Worm (Caenorhabditis elegans) whole organism, L3 larva: Measurements from ENCODE around the gene hic-1.

Source experiments
- R02D3.7 ChIP-seq: fragments of 150-350 bp; optimal IDR thresholded peaks from 2 replicates; lab custom pipeline; 2014; ENCODE audit warnings: missing biosample characterization, missing genetic modification characterization
- ZK546.5 ChIP-seq: sonication (generic microtip); optimal IDR thresholded peaks from 2 replicates; lab custom pipeline; 2017; ENCODE audit warnings: missing biosample characterization, missing genetic modification characterization
- aly-2 ChIP-seq: fragments of 150-350 bp; optimal IDR thresholded peaks from 2 replicates; lab custom pipeline; 2014; ENCODE audit warnings: missing biosample characterization, missing genetic modification characterization
- ama-1 ChIP-seq: fragments of 150-350 bp; optimal IDR thresholded peaks from 2 replicates; lab custom pipeline; 2018
- ceh-16 ChIP-seq: sonication (generic microtip); optimal IDR thresholded peaks from 2 replicates; lab custom pipeline; 2017; ENCODE audit warnings: missing biosample characterization, missing genetic modification characterization
- ceh-28 ChIP-seq: fragments of 150-350 bp; optimal IDR thresholded peaks from 2 replicates; lab custom pipeline; 2014; ENCODE audit warnings: missing biosample characterization, missing genetic modification reagents, missing genetic modification characterization
- ceh-9 ChIP-seq: sonication (generic microtip); optimal IDR thresholded peaks from 2 replicates; lab custom pipeline; 2018; ENCODE audit warnings: missing biosample characterization, missing genetic modification characterization
- daf-12 ChIP-seq: fragments of 150-350 bp; optimal IDR thresholded peaks from 2 replicates; lab custom pipeline; 2014; ENCODE audit warnings: missing biosample characterization, missing genetic modification reagents, missing genetic modification characterization
- egl-27 ChIP-seq: sonication (generic microtip); optimal IDR thresholded peaks from 4 replicates; lab custom pipeline; 2017; ENCODE audit warnings: missing biosample characterization, missing genetic modification reagents, missing genetic modification characterization
- egl-5 ChIP-seq: fragments of 150-350 bp; optimal IDR thresholded peaks from 2 replicates; lab custom pipeline; 2017; ENCODE audit warnings: missing biosample characterization, missing genetic modification reagents, missing genetic modification characterization, inconsistent platforms
- elt-1 ChIP-seq: fragments of 150-350 bp; optimal IDR thresholded peaks from 2 replicates; lab custom pipeline; 2014; ENCODE audit warnings: missing biosample characterization, missing genetic modification characterization
- elt-2 ChIP-seq: sonication (generic microtip); optimal IDR thresholded peaks from 2 replicates; lab custom pipeline; 2016; ENCODE audit warnings: missing genetic modification reagents, mild to moderate bottlenecking, missing genetic modification characterization, missing compliant biosample characterization
- elt-3 ChIP-seq, 3 experiments: fragments of 150-350 bp in 1 of 3; sonication (generic microtip) in 2 of 3; optimal IDR thresholded peaks; 2 replicates in 2 of 3; 4 replicates in 1 of 3; lab custom pipeline; 2014 to 2017; ENCODE audit warnings: missing biosample characterization in 3 of 3, missing genetic modification characterization in 3 of 3
- eor-1 ChIP-seq, 2 experiments: fragments of 150-350 bp; optimal IDR thresholded peaks; 2 replicates each; lab custom pipeline; 2014 to 2018; ENCODE audit warnings: missing biosample characterization in 2 of 2, missing genetic modification characterization in 2 of 2
- fkh-10 ChIP-seq: sonication (generic microtip); optimal IDR thresholded peaks from 2 replicates; lab custom pipeline; 2017; ENCODE audit warnings: missing biosample characterization, missing genetic modification reagents, missing genetic modification characterization
- hmg-11 ChIP-seq: sonication (generic microtip); optimal IDR thresholded peaks from 2 replicates; lab custom pipeline; 2016; ENCODE audit warnings: missing genetic modification characterization, missing compliant biosample characterization
- jun-1 ChIP-seq: fragments of 150-350 bp; optimal IDR thresholded peaks from 2 replicates; lab custom pipeline; 2014; ENCODE audit warnings: missing biosample characterization, missing genetic modification reagents, missing genetic modification characterization
- lin-15B ChIP-seq: fragments of 150-350 bp; optimal IDR thresholded peaks from 2 replicates; lab custom pipeline; 2014; ENCODE audit warnings: missing biosample characterization, missing genetic modification characterization
- mdl-1 ChIP-seq: fragments of 150-350 bp; optimal IDR thresholded peaks from 2 replicates; lab custom pipeline; 2014; ENCODE audit warnings: missing biosample characterization, missing genetic modification characterization
- mml-1 ChIP-seq: fragments of 150-350 bp; sonication (generic microtip); optimal IDR thresholded peaks from 3 replicates; lab custom pipeline; 2014; ENCODE audit warnings: missing biosample characterization, missing genetic modification characterization
- nfya-1 ChIP-seq: sonication (generic microtip); optimal IDR thresholded peaks from 2 replicates; lab custom pipeline; 2017; ENCODE audit warnings: missing genetic modification characterization, mild to moderate bottlenecking, missing compliant biosample characterization, antibody characterized with exemption, moderate library complexity; ENCODE audit not compliant: insufficient read depth
- nhr-12 ChIP-seq: fragments of 150-350 bp; optimal IDR thresholded peaks from 2 replicates; lab custom pipeline; 2014; ENCODE audit warnings: missing biosample characterization, missing genetic modification characterization
- nhr-23 ChIP-seq: fragments of 150-350 bp; optimal IDR thresholded peaks from 2 replicates; lab custom pipeline; 2014; ENCODE audit warnings: missing biosample characterization, missing genetic modification reagents, missing genetic modification characterization
- nhr-237 ChIP-seq: fragments of 150-350 bp; optimal IDR thresholded peaks from 2 replicates; lab custom pipeline; 2014; ENCODE audit warnings: missing biosample characterization, missing genetic modification characterization
- nhr-25 ChIP-seq: sonication (generic microtip); optimal IDR thresholded peaks from 2 replicates; lab custom pipeline; 2017; ENCODE audit warnings: missing biosample characterization, missing genetic modification characterization
- nhr-28 ChIP-seq: fragments of 150-350 bp; optimal IDR thresholded peaks from 2 replicates; lab custom pipeline; 2014; ENCODE audit warnings: missing biosample characterization, missing genetic modification characterization
- nhr-67 ChIP-seq: fragments of 150-350 bp; optimal IDR thresholded peaks from 2 replicates; lab custom pipeline; 2014; ENCODE audit warnings: missing biosample characterization, missing genetic modification characterization
- nhr-76 ChIP-seq: fragments of 150-350 bp; sonication (generic microtip); optimal IDR thresholded peaks from 5 replicates; lab custom pipeline; 2014; ENCODE audit warnings: missing biosample characterization, missing genetic modification characterization
- nhr-77 ChIP-seq: fragments of 150-350 bp; optimal IDR thresholded peaks from 2 replicates; lab custom pipeline; 2014; ENCODE audit warnings: missing biosample characterization, missing genetic modification characterization
- pha-4 ChIP-seq: fragments of 150-350 bp; optimal IDR thresholded peaks from 2 replicates; lab custom pipeline; 2014; ENCODE audit warnings: missing biosample characterization, missing genetic modification reagents, missing genetic modification characterization
- sea-2 ChIP-seq: fragments of 150-350 bp; sonication (generic microtip); optimal IDR thresholded peaks from 4 replicates; lab custom pipeline; 2014; ENCODE audit warnings: missing biosample characterization, missing genetic modification reagents, missing genetic modification characterization
- skn-1 ChIP-seq: fragments of 150-350 bp; optimal IDR thresholded peaks from 2 replicates; lab custom pipeline; 2014; ENCODE audit warnings: missing biosample characterization, missing genetic modification characterization
- snpc-4 ChIP-seq: fragments of 150-350 bp; optimal IDR thresholded peaks from 2 replicates; lab custom pipeline; 2014; ENCODE audit warnings: missing biosample characterization, missing genetic modification characterization
- tbx-2 ChIP-seq: sonication (generic microtip); optimal IDR thresholded peaks from 2 replicates; lab custom pipeline; 2016; ENCODE audit warnings: mild to moderate bottlenecking, missing genetic modification characterization, missing compliant biosample characterization
- unc-39 ChIP-seq: sonication (generic microtip); optimal IDR thresholded peaks from 4 replicates; lab custom pipeline; 2017; ENCODE audit warnings: missing biosample characterization, missing genetic modification characterization
- unc-62 ChIP-seq: fragments of 150-350 bp; sonication (generic microtip); optimal IDR thresholded peaks from 4 replicates; lab custom pipeline; 2014; ENCODE audit warnings: missing biosample characterization, missing genetic modification reagents, missing genetic modification characterization
- zag-1 ChIP-seq: fragments of 150-350 bp; optimal IDR thresholded peaks from 2 replicates; lab custom pipeline; 2014; ENCODE audit warnings: missing biosample characterization, missing genetic modification characterization
- ztf-11 ChIP-seq: fragments of 150-350 bp; optimal IDR thresholded peaks from 2 replicates; lab custom pipeline; 2014; ENCODE audit warnings: missing biosample characterization, missing genetic modification characterization
- ztf-4 ChIP-seq: fragments of 150-350 bp; optimal IDR thresholded peaks from 2 replicates; lab custom pipeline; 2014; ENCODE audit warnings: missing biosample characterization, missing genetic modification characterization

hic-1 gene

DNA sequence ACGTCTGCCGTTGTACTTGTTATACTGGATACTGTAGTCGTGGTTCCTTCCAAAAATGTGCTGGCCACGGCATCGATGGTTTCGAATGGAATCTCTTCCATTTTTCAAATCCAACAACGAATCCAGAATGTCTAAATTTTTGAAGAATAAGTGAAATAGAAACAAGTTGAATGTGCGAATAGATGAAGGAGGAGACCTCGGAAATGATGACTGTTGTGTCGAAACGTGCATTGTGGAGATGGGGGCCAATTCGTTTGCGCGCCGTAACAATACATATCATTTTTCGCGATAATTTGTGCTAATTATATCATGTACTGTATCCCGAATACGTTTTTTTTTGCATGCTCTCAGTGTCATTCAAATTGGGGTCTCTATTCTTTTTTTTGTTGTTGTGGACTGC is 36.5 kb upstream of the hic-1 start, which contains the start of gene aexr-1:
TSS of gene aexr-1 (minus strand) at position 101 of the 400 bp plus-strand sequence.
- TF ChIP-seq ZK546.5 (tag; lab: Kevin White, UChicago) (no peak), ceh-16 (tag; lab: Kevin White, UChicago) (no peak), unc-62 (GFP tag; lab: Kevin White, UChicago) (no peak), nhr-25 (no peak), snpc-4 (tag; lab: Kevin White, UChicago) (no peak), mdl-1 (no peak), elt-3 (tag; optimal IDR thresholded peaks at IDR 0.05; lab: Kevin White, UChicago) (no peak), hmg-11 (tag; lab: Kevin White, UChicago) (no peak), ztf-11 (tag; lab: Kevin White, UChicago) (no peak), jun-1 (no peak), sea-2 (GFP tag; lab: Kevin White, UChicago) (no peak)

ce11 chrX:6631437-6631836 is 32.8 kb upstream of the hic-1 start, which contains the start of gene aexr-2:
TSS of gene aexr-2 (minus strand) at chrX:6631537.
- no peak for TF ChIP-seq nhr-76
- TF ChIP-seq nhr-237 (tag; lab: Kevin White, UChicago): no peak
- TF ChIP-seq ceh-28 (tag; lab: Kevin White, UChicago): no peak
- TF ChIP-seq ceh-9 (tag; lab: Kevin White, UChicago): no peak
- no peak for TF ChIP-seq elt-1 (tag; lab: Kevin White, UChicago)
- TF ChIP-seq daf-12: no peak
- TF ChIP-seq skn-1 (tag; lab: Kevin White, UChicago): no peak
- TF ChIP-seq snpc-4 (tag; lab: Kevin White, UChicago): no peak
- no peak for TF ChIP-seq egl-27 (tag; lab: Kevin White, UChicago)
- TF ChIP-seq nhr-67: no peak
- no peak for TF ChIP-seq nhr-23 (tag; lab: Kevin White, UChicago)
- no peak for TF ChIP-seq pha-4 (tag; lab: Kevin White, UChicago)

- TF ChIP-seq ama-1 (no peak), snpc-4 (tag; lab: Kevin White, UChicago) (no peak), skn-1 (tag; lab: Kevin White, UChicago) (no peak), nhr-23 (tag; lab: Kevin White, UChicago) (no peak), ZK546.5 (tag; lab: Kevin White, UChicago) (no peak), lin-15B (tag; lab: Kevin White, UChicago) (no peak), egl-5 (tag; lab: Kevin White, UChicago) (no peak), R02D3.7 (no peak), tbx-2 (no peak)
These were observed 32.0 kb upstream of the hic-1 start for ce11 chrX:6630645-6631044.

DNA sequence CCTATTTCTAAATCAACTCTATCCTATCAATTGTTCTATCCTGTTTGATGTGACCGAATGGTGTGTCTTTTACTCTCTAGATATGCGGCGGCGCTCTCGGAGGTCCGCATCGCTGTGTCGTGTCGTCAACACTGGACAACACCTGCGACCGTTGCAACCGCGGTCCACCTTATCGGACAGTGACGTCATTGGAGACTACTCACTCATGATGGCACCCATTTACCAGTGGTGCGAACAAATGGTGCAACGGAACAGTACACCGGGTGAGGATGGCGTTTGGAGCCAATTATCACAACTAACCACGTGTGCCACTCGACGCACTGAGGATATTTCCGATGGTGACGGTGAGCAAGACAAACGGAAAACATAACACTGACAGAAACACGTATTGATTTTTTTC is 26.6 kb upstream of the hic-1 start:
- no peak for TF ChIP-seq ztf-11 (tag; lab: Kevin White, UChicago)
- TF ChIP-seq nhr-76: no peak
- TF ChIP-seq unc-62 (GFP tag; lab: Kevin White, UChicago): no peak
- TF ChIP-seq aly-2 (tag; lab: Kevin White, UChicago): no peak
- TF ChIP-seq mml-1 (tag; lab: Kevin White, UChicago): no peak
- no peak for TF ChIP-seq ceh-9 (tag; lab: Kevin White, UChicago)
- TF ChIP-seq egl-27 (tag; lab: Kevin White, UChicago): no peak
- TF ChIP-seq hmg-11 (tag; lab: Kevin White, UChicago): no peak
- TF ChIP-seq sea-2 (GFP tag; lab: Kevin White, UChicago): no peak
- no peak for TF ChIP-seq eor-1 (tag; optimal IDR thresholded peaks at IDR 0.05; lab: Kevin White, UChicago)
- no peak for TF ChIP-seq ceh-28 (tag; lab: Kevin White, UChicago)
- no peak for TF ChIP-seq nhr-23 (tag; lab: Kevin White, UChicago)
- no peak for TF ChIP-seq nhr-77
- TF ChIP-seq zag-1: no peak
- TF ChIP-seq unc-39 (tag; lab: Kevin White, UChicago): no peak
- no peak for TF ChIP-seq elt-1 (tag; lab: Kevin White, UChicago)

- no peak for TF ChIP-seq egl-27 (tag; lab: Kevin White, UChicago)
- no peak for TF ChIP-seq ztf-4
- no peak for TF ChIP-seq nhr-28 (tag; lab: Kevin White, UChicago)
- TF ChIP-seq ama-1: no peak
- no peak for TF ChIP-seq nhr-237 (tag; lab: Kevin White, UChicago)
- no peak for TF ChIP-seq ceh-9 (tag; lab: Kevin White, UChicago)
- TF ChIP-seq elt-1 (tag; lab: Kevin White, UChicago): no peak
- no peak for TF ChIP-seq tbx-2
- TF ChIP-seq nhr-76: no peak
- no peak for TF ChIP-seq elt-2 (tag; lab: Kevin White, UChicago)
- no peak for TF ChIP-seq zag-1
- TF ChIP-seq lin-15B (tag; lab: Kevin White, UChicago): no peak
- TF ChIP-seq unc-62 (GFP tag; lab: Kevin White, UChicago): no peak
- no peak for TF ChIP-seq aly-2 (tag; lab: Kevin White, UChicago)
- no peak for TF ChIP-seq nfya-1 (tag; lab: Kevin White, UChicago)
- TF ChIP-seq fkh-10 (GFP tag; lab: Kevin White, UChicago): no peak
- TF ChIP-seq nhr-12 (tag; lab: Kevin White, UChicago): no peak
These were observed 24.1 kb upstream of the hic-1 start, which contains the start of gene clec-266 for ce11 chrX:6622552-6623236. TSS of gene clec-266 (minus strand) at chrX:6622915.
